Worm (Caenorhabditis elegans): ENCODE data around the gene unc-17.
A peak's percentile ranks its signal among the peaks of the same experiment; 100 is the strongest.

Gene unc-17

ce11 chrIV:3653420-3653823, 28.9 kb upstream of the unc-17 start:
- no peak for TF ChIP-seq fos-1 (tag; optimal IDR thresholded peaks at IDR 0.05)
- TF ChIP-seq elt-3 (tag; optimal IDR thresholded peaks at IDR 0.05), result peak in 2 of 3 experiments; percentile 22 to 64
- no peak for TF ChIP-seq zag-1 (tag; optimal IDR thresholded peaks at IDR 0.05)
- peak; percentile 47 for TF ChIP-seq pha-4 (tag; optimal IDR thresholded peaks at IDR 0.05)
- TF ChIP-seq pqm-1 (tag; optimal IDR thresholded peaks at IDR 0.05), result peak; percentile 37
- TF ChIP-seq R02D3.7 (tag; optimal IDR thresholded peaks at IDR 0.05), result peak; percentile 27
- peak; percentile 5 for TF ChIP-seq tbx-2 (tag; optimal IDR thresholded peaks at IDR 0.05)
- TF ChIP-seq nhr-23 (tag; optimal IDR thresholded peaks at IDR 0.05), result peak; percentile 82
- peak; percentile 68 for TF ChIP-seq nhr-25 (tag; optimal IDR thresholded peaks at IDR 0.05)
- TF ChIP-seq sea-2 (GFP tag; optimal IDR thresholded peaks at IDR 0.05), result no peak
- no peak for TF ChIP-seq skn-1 (tag; optimal IDR thresholded peaks at IDR 0.05)
- TF ChIP-seq mml-1 (tag; optimal IDR thresholded peaks at IDR 0.05), result peak; percentile 7
- TF ChIP-seq ceh-16 (tag; optimal IDR thresholded peaks at IDR 0.05), result no peak
- peak; percentile 57 for TF ChIP-seq nfya-1 (tag; optimal IDR thresholded peaks at IDR 0.05; ENCODE audit: insufficient read depth)
- peak; percentile 56 for TF ChIP-seq elt-2 (tag; optimal IDR thresholded peaks at IDR 0.05)
- peak; percentile 62 for TF ChIP-seq jun-1 (tag; optimal IDR thresholded peaks at IDR 0.05)
- TF ChIP-seq nhr-43 (tag; optimal IDR thresholded peaks at IDR 0.05; ENCODE audit: poor library complexity, severe bottlenecking), result peak; percentile 96
- no peak for TF ChIP-seq elt-1 (tag; optimal IDR thresholded peaks at IDR 0.05)
- peak; percentile 47 for TF ChIP-seq ceh-28 (tag; optimal IDR thresholded peaks at IDR 0.05)
- TF ChIP-seq ama-1 (optimal IDR thresholded peaks at IDR 0.05), result peak; percentile 65
- peak; percentile 64 for TF ChIP-seq lsy-12 (tag; optimal IDR thresholded peaks at IDR 0.05)
- TF ChIP-seq mdl-1 (tag; optimal IDR thresholded peaks at IDR 0.05), result peak; percentile 54

ce11 chrIV:3652784-3653383, 28.4 kb upstream of the unc-17 start:
- TF ChIP-seq nhr-67 (tag; optimal IDR thresholded peaks at IDR 0.05) (no peak), jun-1 (tag; optimal IDR thresholded peaks at IDR 0.05) (no peak), nfya-1 (tag; optimal IDR thresholded peaks at IDR 0.05; ENCODE audit: insufficient read depth) (no peak)

ce11 chrIV:3652223-3652622, 27.7 kb upstream of the unc-17 start:
- TF ChIP-seq nhr-43 (tag; optimal IDR thresholded peaks at IDR 0.05; ENCODE audit: poor library complexity, severe bottlenecking) (peak; percentile 68), pha-4 (tag; optimal IDR thresholded peaks at IDR 0.05) (peak; percentile 15), ceh-16 (tag; optimal IDR thresholded peaks at IDR 0.05) (no peak), nhr-23 (tag; optimal IDR thresholded peaks at IDR 0.05) (peak; percentile 41), hmg-11 (tag; optimal IDR thresholded peaks at IDR 0.05) (no peak), nhr-25 (tag; optimal IDR thresholded peaks at IDR 0.05) (peak; percentile 17), nfya-1 (tag; optimal IDR thresholded peaks at IDR 0.05; ENCODE audit: insufficient read depth) (peak; percentile 11), mml-1 (tag; optimal IDR thresholded peaks at IDR 0.05) (peak; percentile 50), ceh-9 (tag; optimal IDR thresholded peaks at IDR 0.05) (no peak)

ce11 chrIV:3648634-3649240, 24.2 kb upstream of the unc-17 start, which contains the start of gene CC8.2:
TSS of gene CC8.2 (minus strand) at chrIV:3648684.
- TF ChIP-seq nhr-25 (tag; optimal IDR thresholded peaks at IDR 0.05) (peak; percentile 18), ama-1 (optimal IDR thresholded peaks at IDR 0.05) (peak; percentile 47), pha-4 (tag; optimal IDR thresholded peaks at IDR 0.05) (peak; percentile 15), fkh-10 (GFP tag; optimal IDR thresholded peaks at IDR 0.05) (no peak), nhr-23 (tag; optimal IDR thresholded peaks at IDR 0.05) (peak; percentile 65), nhr-43 (tag; optimal IDR thresholded peaks at IDR 0.05; ENCODE audit: poor library complexity, severe bottlenecking) (peak; percentile 84), ceh-9 (tag; optimal IDR thresholded peaks at IDR 0.05) (no peak), lsy-12 (tag; optimal IDR thresholded peaks at IDR 0.05) (peak; percentile 32), elt-3 (tag; optimal IDR thresholded peaks at IDR 0.05) (peak in 1 of 3 experiments; percentile 63), nhr-11 (tag; optimal IDR thresholded peaks at IDR 0.05) (no peak), nfya-1 (tag; optimal IDR thresholded peaks at IDR 0.05; ENCODE audit: insufficient read depth) (peak; percentile 44)

- TF ChIP-seq nfya-1 (tag; optimal IDR thresholded peaks at IDR 0.05; ENCODE audit: insufficient read depth), result peak; percentile 54
- TF ChIP-seq ztf-11 (tag; optimal IDR thresholded peaks at IDR 0.05), result no peak
- TF ChIP-seq snpc-4 (tag; optimal IDR thresholded peaks at IDR 0.05), result no peak
- TF ChIP-seq lin-39 (tag; optimal IDR thresholded peaks at IDR 0.05), result peak; percentile 45
- TF ChIP-seq nhr-25 (tag; optimal IDR thresholded peaks at IDR 0.05), result peak; percentile 33
These were observed 23.1 kb upstream of the unc-17 start for ce11 chrIV:3647551-3647950.

Data from whole organism, L3 larva.